Fruit fly (Drosophila melanogaster) whole organism, wandering third instar larva: ENCODE results near the gene Lim1.

Experiments used
- Abd-B ChIP-seq: fragments of >200 bp; optimal IDR thresholded peaks from 2 replicates; lab custom pipeline; 2017; ENCODE audit warnings: missing biosample characterization, missing genetic modification characterization
- CG32264 ChIP-seq: fragments of 200-800 bp; sonication (Bioruptor generic); optimal IDR thresholded peaks from 2 replicates; lab custom pipeline; 2016; ENCODE audit warnings: missing biosample characterization, missing genetic modification characterization
- CG9705 ChIP-seq: fragments of 200-800 bp; sonication (Bioruptor generic); optimal IDR thresholded peaks from 2 replicates; lab custom pipeline; 2018; ENCODE audit warnings: missing biosample characterization, mild to moderate bottlenecking, missing genetic modification characterization
- Dfd ChIP-seq: fragments of >200 bp; optimal IDR thresholded peaks from 2 replicates; lab custom pipeline; 2017; ENCODE audit warnings: missing biosample characterization, missing genetic modification characterization
- Dif ChIP-seq: fragments of 200-275, 200-300 bp; sonication (Bioruptor generic); optimal IDR thresholded peaks from 2 replicates; lab custom pipeline; 2018; ENCODE audit warnings: missing biosample characterization, missing genetic modification characterization; ENCODE audit not compliant: partially characterized antibody
- GATAd ChIP-seq: sonication (Bioruptor generic); optimal IDR thresholded peaks from 2 replicates; lab custom pipeline; 2016; ENCODE audit warnings: missing biosample characterization, missing genetic modification characterization
- HLH106 ChIP-seq: fragments of 200-800 bp; optimal IDR thresholded peaks from 3 replicates; lab custom pipeline; 2019; ENCODE audit warnings: missing biosample characterization, mild to moderate bottlenecking, missing genetic modification characterization, moderate library complexity
- Hnf4 ChIP-seq: fragments of 200-800 bp; sonication (Bioruptor generic); optimal IDR thresholded peaks from 2 replicates; lab custom pipeline; 2016; ENCODE audit warnings: missing biosample characterization, mild to moderate bottlenecking, missing genetic modification characterization
- Hr78 ChIP-seq: fragments of >200 bp; optimal IDR thresholded peaks from 2 replicates; lab custom pipeline; 2017; ENCODE audit warnings: missing biosample characterization, missing genetic modification characterization
- Hr83 ChIP-seq: fragments of 200-300 bp; sonication (Bioruptor generic); optimal IDR thresholded peaks from 2 replicates; lab custom pipeline; 2016; ENCODE audit warnings: missing biosample characterization, mild to moderate bottlenecking, missing genetic modification characterization, moderate library complexity; ENCODE audit not compliant: poor library complexity, severe bottlenecking
- Jra ChIP-seq: sonication (Bioruptor generic); optimal IDR thresholded peaks from 2 replicates; lab custom pipeline; 2016; ENCODE audit warnings: missing biosample characterization, missing genetic modification characterization
- Mio ChIP-seq: sonication (Bioruptor generic); optimal IDR thresholded peaks from 2 replicates; lab custom pipeline; 2016; ENCODE audit warnings: missing biosample characterization, missing genetic modification characterization
- Myc ChIP-seq: fragments of >200 bp; optimal IDR thresholded peaks from 2 replicates; lab custom pipeline; 2017
- N ChIP-seq: fragments of >200 bp; optimal IDR thresholded peaks from 2 replicates; lab custom pipeline; 2018; ENCODE audit warnings: missing biosample characterization, missing external identifiers, missing genetic modification characterization
- OdsH ChIP-seq: fragments of 200-800 bp; sonication (Bioruptor generic); optimal IDR thresholded peaks from 2 replicates; lab custom pipeline; 2016; ENCODE audit warnings: missing biosample characterization, mild to moderate bottlenecking, missing genetic modification characterization
- Rel ChIP-seq, 2 experiments: fragments of 200-800 bp; sonication (Bioruptor generic) in 1 of 2; optimal IDR thresholded peaks; 2 replicates in 1 of 2; 3 replicates in 1 of 2; lab custom pipeline; 2016 to 2019; ENCODE audit warnings: mild to moderate bottlenecking in 2 of 2, missing biosample characterization in 2 of 2, missing genetic modification characterization in 2 of 2, moderate library complexity in 1 of 2
- Sp1 ChIP-seq: fragments of 200-800 bp; sonication (Bioruptor generic); optimal IDR thresholded peaks from 3 replicates; lab custom pipeline; 2019; ENCODE audit warnings: missing biosample characterization, mild to moderate bottlenecking, missing genetic modification characterization, moderate library complexity
- Vsx2 ChIP-seq: fragments of 200-300, 225-300 bp; sonication (Bioruptor generic); optimal IDR thresholded peaks from 2 replicates; lab custom pipeline; 2018; ENCODE audit warnings: missing biosample characterization, missing genetic modification characterization; ENCODE audit not compliant: partially characterized antibody
- br ChIP-seq: fragments of 200-800 bp; sonication (Bioruptor generic); optimal IDR thresholded peaks from 2 replicates; lab custom pipeline; 2016; ENCODE audit warnings: missing biosample characterization, missing genetic modification characterization
- brk ChIP-seq: fragments of 200-800 bp; sonication (Bioruptor generic); optimal IDR thresholded peaks from 2 replicates; lab custom pipeline; 2016; ENCODE audit warnings: missing biosample characterization, mild to moderate bottlenecking, missing genetic modification characterization
- dl ChIP-seq, 2 experiments: fragments of 175-275, 200-275 bp in 1 of 2; fragments of 200-275 bp in 1 of 2; sonication (Bioruptor generic); optimal IDR thresholded peaks; lab custom pipeline; 2018; ENCODE audit warnings: mild to moderate bottlenecking in 2 of 2, missing biosample characterization in 2 of 2, missing genetic modification characterization in 2 of 2, moderate library complexity in 2 of 2; ENCODE audit not compliant: partially characterized antibody in 2 of 2, insufficient read depth in 1 of 2
- dmrt93B ChIP-seq: fragments of 200-800 bp; sonication (Bioruptor generic); optimal IDR thresholded peaks from 2 replicates; lab custom pipeline; 2018; ENCODE audit warnings: missing biosample characterization, mild to moderate bottlenecking, missing genetic modification characterization
- dsf ChIP-seq: sonication (Bioruptor generic); optimal IDR thresholded peaks from 2 replicates; lab custom pipeline; 2016; ENCODE audit warnings: missing biosample characterization, missing genetic modification characterization, borderline replicate concordance
- ey ChIP-seq: fragments of 200-800 bp; sonication (Bioruptor generic); optimal IDR thresholded peaks from 2 replicates; lab custom pipeline; 2016; ENCODE audit warnings: missing biosample characterization, missing genetic modification characterization
- foxo ChIP-seq, 2 experiments: fragments of 200-800 bp; sonication (Bioruptor generic); optimal IDR thresholded peaks; 2 replicates in 1 of 2; 3 replicates in 1 of 2; lab custom pipeline; 2016 to 2017; ENCODE audit warnings: missing biosample characterization in 2 of 2, missing genetic modification characterization in 2 of 2
- fru ChIP-seq: fragments of 200-800 bp; sonication (Bioruptor generic); optimal IDR thresholded peaks from 3 replicates; lab custom pipeline; 2016; ENCODE audit warnings: missing biosample characterization, mild to moderate bottlenecking, missing genetic modification characterization
- h ChIP-seq: fragments of 200-800 bp; sonication (Bioruptor generic); optimal IDR thresholded peaks from 3 replicates; lab custom pipeline; 2016; ENCODE audit warnings: missing biosample characterization, mild to moderate bottlenecking, missing genetic modification characterization
- jim ChIP-seq: fragments of 175-275, 200-325 bp; sonication (Bioruptor generic); optimal IDR thresholded peaks from 2 replicates; lab custom pipeline; 2016; ENCODE audit warnings: missing biosample characterization, mild to moderate bottlenecking, missing genetic modification characterization
- lola ChIP-seq: fragments of >200 bp; optimal IDR thresholded peaks from 2 replicates; lab custom pipeline; 2017; ENCODE audit warnings: missing biosample characterization, missing genetic modification characterization
- pan ChIP-seq: fragments of >200 bp; optimal IDR thresholded peaks from 2 replicates; lab custom pipeline; 2017
- psq ChIP-seq: fragments of 200-800 bp; sonication (Bioruptor generic); optimal IDR thresholded peaks from 3 replicates; lab custom pipeline; 2017; ENCODE audit warnings: missing biosample characterization, mild to moderate bottlenecking, missing genetic modification characterization, moderate library complexity
- rgr ChIP-seq: fragments of 200-800 bp; sonication (Bioruptor generic); optimal IDR thresholded peaks from 3 replicates; lab custom pipeline; 2016; ENCODE audit warnings: missing biosample characterization, mild to moderate bottlenecking, missing genetic modification characterization
- sage ChIP-seq: fragments of 200-800 bp; sonication (Bioruptor generic); optimal IDR thresholded peaks from 2 replicates; lab custom pipeline; 2016; ENCODE audit warnings: missing biosample characterization, mild to moderate bottlenecking, missing genetic modification characterization
- sv ChIP-seq: fragments of 200-800 bp; sonication (Bioruptor generic); optimal IDR thresholded peaks from 3 replicates; lab custom pipeline; 2016; ENCODE audit warnings: missing biosample characterization, missing genetic modification characterization
- tai ChIP-seq: sonication (Bioruptor generic); optimal IDR thresholded peaks from 2 replicates; lab custom pipeline; 2016; ENCODE audit warnings: missing biosample characterization, missing genetic modification characterization
- usp ChIP-seq: fragments of >200 bp; optimal IDR thresholded peaks from 2 replicates; lab custom pipeline; 2017; ENCODE audit warnings: missing biosample characterization, missing genetic modification characterization
- woc ChIP-seq: sonication (Bioruptor generic); optimal IDR thresholded peaks from 2 replicates; lab custom pipeline; 2016; ENCODE audit warnings: missing biosample characterization, mild to moderate bottlenecking, missing genetic modification characterization

Gene Lim1

DNA sequence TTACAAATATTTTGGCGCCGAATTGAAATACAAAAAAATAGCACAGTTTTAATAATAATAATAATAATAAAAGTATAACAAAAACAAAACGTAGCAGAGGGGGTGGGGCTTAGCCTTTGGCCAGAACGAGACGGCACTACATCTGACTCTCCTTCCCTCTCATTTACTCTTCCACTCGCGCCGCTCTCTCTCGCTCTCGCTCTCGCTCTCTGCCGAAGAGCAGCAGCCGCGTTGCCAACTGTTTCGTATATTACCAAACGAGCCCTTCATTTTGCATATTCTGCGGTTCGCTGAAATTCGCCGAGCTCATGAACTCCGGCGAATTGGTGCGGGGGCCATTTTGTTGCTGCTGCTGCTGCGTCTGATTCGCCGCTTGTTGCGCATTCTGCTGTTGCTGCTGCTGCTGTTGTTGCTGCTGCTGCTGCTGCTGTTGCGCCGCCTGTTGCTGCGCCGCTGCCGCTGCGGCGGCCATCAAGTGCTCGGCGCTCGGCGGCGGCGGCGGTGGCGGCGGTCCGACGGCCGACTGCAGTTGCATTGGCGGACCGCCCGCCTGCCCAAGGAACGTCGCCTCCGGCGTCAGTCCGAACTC, 47.7 kb downstream of the Lim1 start:
- TF ChIP-seq Rel (GFP tag; optimal IDR thresholded peaks at IDR 0.05; lab: Kevin White, UChicago) (no peak), Rel (tag; optimal IDR thresholded peaks at IDR 0.05; lab: Kevin White, UChicago) (no peak), Hr78 (GFP tag; lab: Kevin White, UChicago) (no peak), CG32264 (GFP tag; lab: Kevin White, UChicago) (no peak), pan (lab: Kevin White, UChicago) (no peak), dl (GFP tag; optimal IDR thresholded peaks at IDR 0.05; lab: Kevin White, UChicago; ENCODE audit: insufficient read depth in 1 of 2, partially characterized antibody in 2 of 2) (peak; percentile 29 to 86), h (no peak), Mio (GFP tag; lab: Kevin White, UChicago) (no peak), sv (GFP tag; lab: Kevin White, UChicago) (no peak), Dif (GFP tag; lab: Kevin White, UChicago) (peak; percentile 81), Myc (lab: Kevin White, UChicago) (peak; percentile 17), Vsx2 (GFP tag; lab: Kevin White, UChicago) (no peak), Hr83 (GFP tag; lab: Kevin White, UChicago) (no peak), tai (GFP tag; lab: Kevin White, UChicago) (no peak), Sp1 (GFP tag; lab: Kevin White, UChicago) (no peak), fru (GFP tag; lab: Kevin White, UChicago) (no peak), lola (no peak), Dfd (peak; percentile 50), dsf (no peak), HLH106 (no peak), CG9705 (GFP tag; lab: Kevin White, UChicago) (no peak), rgr (no peak), foxo (GFP tag; optimal IDR thresholded peaks at IDR 0.05; lab: Kevin White, UChicago) (no peak), usp (GFP tag; lab: Kevin White, UChicago) (no peak)

DNA sequence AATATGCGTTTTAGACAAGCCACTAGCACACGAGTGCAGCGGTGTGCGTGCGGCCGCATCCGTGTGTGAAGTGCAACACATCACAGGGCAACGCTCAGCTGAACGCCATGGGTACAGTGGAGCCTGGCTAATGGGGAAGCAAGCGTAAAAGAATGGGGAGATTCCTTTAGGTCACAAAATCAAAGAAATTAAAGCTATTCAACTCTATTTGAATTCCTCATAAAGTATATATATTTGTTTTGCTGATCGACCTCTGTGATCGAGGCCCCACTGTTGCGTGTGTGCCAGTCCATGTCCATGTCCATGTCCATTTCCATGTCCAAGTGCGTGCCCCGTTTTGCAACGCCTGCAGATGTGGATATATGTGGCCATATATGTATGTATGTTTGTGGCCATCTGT, 50.3 kb downstream of the Lim1 start:
- TF ChIP-seq fru (GFP tag; lab: Kevin White, UChicago) = peak; percentile 60
- peak; percentile 22 for TF ChIP-seq psq (GFP tag; lab: Kevin White, UChicago)
- no peak for TF ChIP-seq Mio (GFP tag; lab: Kevin White, UChicago)
- TF ChIP-seq HLH106 = peak; percentile 65
- TF ChIP-seq brk = no peak
- TF ChIP-seq br = peak; percentile 28
- TF ChIP-seq sv (GFP tag; lab: Kevin White, UChicago) = no peak
- peak; percentile 42 for TF ChIP-seq rgr
- TF ChIP-seq CG32264 (GFP tag; lab: Kevin White, UChicago) = no peak
- peak; percentile 64 for TF ChIP-seq ey
- peak; percentile 15 for TF ChIP-seq woc
- TF ChIP-seq Sp1 (GFP tag; lab: Kevin White, UChicago) = peak; percentile 40
- TF ChIP-seq h = peak; percentile 62
- peak in 1 of 2 experiments; percentile 64 for TF ChIP-seq foxo (GFP tag; optimal IDR thresholded peaks at IDR 0.05; lab: Kevin White, UChicago)
- peak; percentile 53 for TF ChIP-seq Hnf4 (GFP tag; lab: Kevin White, UChicago)
- no peak for TF ChIP-seq Rel (GFP tag; optimal IDR thresholded peaks at IDR 0.05; lab: Kevin White, UChicago)
- no peak for TF ChIP-seq Rel (tag; optimal IDR thresholded peaks at IDR 0.05; lab: Kevin White, UChicago)
- TF ChIP-seq OdsH (GFP tag; lab: Kevin White, UChicago) = peak; percentile 35
- TF ChIP-seq jim = no peak
- TF ChIP-seq CG9705 (GFP tag; lab: Kevin White, UChicago) = peak; percentile 39
- TF ChIP-seq Abd-B (GFP tag; lab: Kevin White, UChicago) = no peak
- TF ChIP-seq dmrt93B (GFP tag; lab: Kevin White, UChicago) = peak; percentile 42

DNA sequence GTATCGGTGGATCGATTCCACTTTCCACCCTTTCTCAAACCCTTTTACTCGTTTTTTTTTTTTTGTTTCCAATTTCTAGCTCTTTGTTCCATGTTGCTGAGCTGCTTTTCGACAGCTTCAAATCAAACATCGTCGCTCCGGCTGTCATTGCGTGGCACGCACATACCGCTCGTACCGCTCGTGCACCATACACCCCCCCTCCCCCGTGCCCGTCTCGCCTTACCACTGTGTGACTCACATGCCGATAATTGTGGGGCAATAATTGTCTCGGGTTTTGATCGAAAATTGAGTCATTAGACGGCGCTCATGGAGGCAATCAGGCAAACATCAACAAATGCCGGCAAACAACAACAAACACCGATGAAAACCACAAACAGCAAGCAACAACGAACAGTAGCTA, 51.9 kb downstream of the Lim1 start:
- no peak for TF ChIP-seq jim
- TF ChIP-seq N = no peak
- TF ChIP-seq Mio (GFP tag; lab: Kevin White, UChicago) = no peak
- TF ChIP-seq Hr83 (GFP tag; lab: Kevin White, UChicago) = no peak
- TF ChIP-seq Jra = no peak
- no peak for TF ChIP-seq dsf
- TF ChIP-seq br = no peak
- TF ChIP-seq sv (GFP tag; lab: Kevin White, UChicago) = no peak
- TF ChIP-seq usp (GFP tag; lab: Kevin White, UChicago) = no peak
- no peak for TF ChIP-seq woc
- TF ChIP-seq dl (GFP tag; optimal IDR thresholded peaks at IDR 0.05; lab: Kevin White, UChicago; ENCODE audit: insufficient read depth in 1 of 2, partially characterized antibody in 2 of 2) = no peak
- no peak for TF ChIP-seq GATAd (GFP tag; lab: Kevin White, UChicago)
- no peak for TF ChIP-seq Hnf4 (GFP tag; lab: Kevin White, UChicago)
- no peak for TF ChIP-seq psq (GFP tag; lab: Kevin White, UChicago)
- TF ChIP-seq sage = no peak
- TF ChIP-seq ey = no peak
